Fruit fly (Drosophila melanogaster) whole organism, pupa: ENCODE data around the gene Gr98b.

ENCODE experiments used
- CG13204 ChIP-seq: fragments of 200-800 bp; sonication (Bioruptor generic); optimal IDR thresholded peaks from 2 replicates; lab custom pipeline; 2018; ENCODE audit warnings: missing biosample characterization, mild to moderate bottlenecking, missing genetic modification characterization, moderate library complexity
- CG17806 ChIP-seq: fragments of 200-800 bp; sonication (Bioruptor generic); optimal IDR thresholded peaks from 2 replicates; lab custom pipeline; 2018; ENCODE audit warnings: missing biosample characterization, mild to moderate bottlenecking, missing genetic modification characterization, moderate library complexity
- CG8159 ChIP-seq: fragments of 200-800 bp; sonication (Bioruptor generic); optimal IDR thresholded peaks from 3 replicates; lab custom pipeline; 2018; ENCODE audit warnings: missing biosample characterization, mild to moderate bottlenecking, missing genetic modification characterization, moderate library complexity
- D1 ChIP-seq: fragments of 200-800 bp; sonication (Bioruptor generic); optimal IDR thresholded peaks from 2 replicates; lab custom pipeline; 2018; ENCODE audit warnings: missing biosample characterization, mild to moderate bottlenecking, missing genetic modification characterization, moderate library complexity
- EcR ChIP-seq: fragments of 200-800 bp; sonication (Bioruptor generic); optimal IDR thresholded peaks from 3 replicates; lab custom pipeline; 2019; ENCODE audit warnings: missing biosample characterization, missing genetic modification characterization, mild to moderate bottlenecking, moderate library complexity, missing genetic modification reagents
- fd96Ca ChIP-seq: fragments of 200-800 bp; sonication (Bioruptor generic); IDR thresholded peaks from 3 replicates; pipeline ENCODE4 v1.3.6; 2022; ENCODE audit warnings: missing biosample characterization, missing genetic modification characterization
- rn ChIP-seq: fragments of 200-800 bp; sonication (Bioruptor generic); IDR thresholded peaks from 2 replicates; pipeline ENCODE4 v1.3.6; 2022; ENCODE audit warnings: missing biosample characterization, missing genetic modification characterization

DNA sequence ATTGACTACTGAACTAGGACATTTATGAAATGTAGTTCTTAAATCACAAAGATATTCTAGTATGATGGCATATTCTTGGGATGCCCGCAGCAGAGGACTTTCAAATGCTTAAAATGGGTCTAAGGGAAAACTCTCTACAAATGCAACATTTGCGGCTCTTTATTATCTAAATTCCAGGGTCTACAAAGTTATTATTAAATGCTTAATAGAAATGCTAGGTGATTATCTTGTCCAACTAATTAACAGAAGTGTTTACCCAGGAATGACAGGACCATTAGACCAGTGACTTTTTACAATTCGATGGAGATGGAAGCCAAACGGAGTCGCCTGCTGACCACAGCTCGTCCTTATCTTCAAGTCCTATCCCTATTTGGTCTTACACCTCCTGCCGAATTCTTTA lies 1.8 kb downstream of the Gr98b start, which contains the start of gene Gr98c:
- no peak for TF ChIP-seq rn
- no peak for TF ChIP-seq CG8159 (tag; lab: Kevin White, UChicago)
- TF ChIP-seq CG17806: no peak
- no peak for TF ChIP-seq CG13204 (GFP tag; lab: Kevin White, UChicago)
- TF ChIP-seq D1 (tag; lab: Kevin White, UChicago): no peak
- TF ChIP-seq EcR (GFP tag; lab: Kevin White, UChicago): no peak
- TF ChIP-seq fd96Ca: no peak
